Worm (Caenorhabditis elegans) whole organism, late embryonic: ENCODE measurements around the gene B0198.2.

Source experiments
- K09A11.1 ChIP-seq: sonication (generic microtip); optimal IDR thresholded peaks from 2 replicates; lab custom pipeline; 2017; ENCODE audit warnings: antibody characterized with exemption, mild to moderate bottlenecking, missing genetic modification characterization, missing compliant biosample characterization; ENCODE audit not compliant: insufficient read depth
- ceh-9 ChIP-seq: sonication (generic microtip); optimal IDR thresholded peaks from 2 replicates; lab custom pipeline; 2016; ENCODE audit warnings: mild to moderate bottlenecking, missing genetic modification characterization, inconsistent platforms, missing compliant biosample characterization
- dve-1 ChIP-seq: sonication (generic microtip); optimal IDR thresholded peaks from 2 replicates; lab custom pipeline; 2017; ENCODE audit warnings: antibody characterized with exemption, mild to moderate bottlenecking, missing genetic modification characterization, missing compliant biosample characterization
- eyg-1 ChIP-seq: sonication (generic microtip); optimal IDR thresholded peaks from 2 replicates; lab custom pipeline; 2016; ENCODE audit warnings: missing genotype, missing genetic modification characterization, missing compliant biosample characterization
- hlh-15 ChIP-seq: sonication (generic microtip); optimal IDR thresholded peaks from 2 replicates; lab custom pipeline; 2016; ENCODE audit warnings: missing genetic modification characterization, missing compliant biosample characterization
- ztf-16 ChIP-seq: sonication (generic microtip); optimal IDR thresholded peaks from 2 replicates; lab custom pipeline; 2017; ENCODE audit warnings: missing genetic modification characterization, missing compliant biosample characterization

ce11 chrX:12036114-12036513, 10.6 kb downstream of the B0198.2 start:
- TF ChIP-seq eyg-1 (tag; lab: Kevin White, UChicago), result no peak
- TF ChIP-seq dve-1 (tag; lab: Kevin White, UChicago), result no peak
- no peak for TF ChIP-seq ztf-16 (tag; lab: Kevin White, UChicago)
- TF ChIP-seq K09A11.1 (tag; lab: Kevin White, UChicago), result no peak
- no peak for TF ChIP-seq ceh-9 (tag; lab: Kevin White, UChicago)
- TF ChIP-seq hlh-15, result no peak
